Worm (Caenorhabditis elegans): ENCODE measurements around the gene T28D6.6.

Gene T28D6.6

ce11 chrIII:11359422-11359821 is 16.5 kb upstream of the T28D6.6 start:
- TF ChIP-seq hmg-4 (GFP tag; optimal IDR thresholded peaks at IDR 0.05) (no peak), flt-1 (GFP tag; IDR thresholded peaks at IDR 0.05) (no peak), hnd-1 (tag; optimal IDR thresholded peaks at IDR 0.05) (no peak), scrt-1 (GFP tag; IDR thresholded peaks at IDR 0.05) (no peak), tra-4 (tag; optimal IDR thresholded peaks at IDR 0.05) (no peak), aly-1 (tag; optimal IDR thresholded peaks at IDR 0.05) (no peak), hmbx-1 (tag; optimal IDR thresholded peaks at IDR 0.05) (no peak), ets-7 (tag; optimal IDR thresholded peaks at IDR 0.05) (no peak), ama-1 (optimal IDR thresholded peaks at IDR 0.05) (no peak), B0310.2 (tag; optimal IDR thresholded peaks at IDR 0.05) (no peak), pes-1 (GFP tag; IDR thresholded peaks at IDR 0.05) (no peak), ceh-36 (tag; optimal IDR thresholded peaks at IDR 0.05) (no peak)

- no peak for TF ChIP-seq F13C5.2 (tag; optimal IDR thresholded peaks at IDR 0.05)
- TF ChIP-seq ceh-36 (tag; optimal IDR thresholded peaks at IDR 0.05) = no peak
- no peak for TF ChIP-seq ceh-13 (GFP tag; optimal IDR thresholded peaks at IDR 0.05)
- TF ChIP-seq tra-4 (tag; optimal IDR thresholded peaks at IDR 0.05) = no peak
- no peak for TF ChIP-seq tbx-11 (GFP tag; IDR thresholded peaks at IDR 0.05)
- TF ChIP-seq hmg-4 (GFP tag; optimal IDR thresholded peaks at IDR 0.05) = no peak
- TF ChIP-seq B0310.2 (tag; optimal IDR thresholded peaks at IDR 0.05) = no peak
- no peak for TF ChIP-seq aly-1 (tag; optimal IDR thresholded peaks at IDR 0.05)
- no peak for TF ChIP-seq scrt-1 (GFP tag; IDR thresholded peaks at IDR 0.05)
- no peak for TF ChIP-seq pes-1 (GFP tag; IDR thresholded peaks at IDR 0.05)
Measured at ce11 chrIII:11358273-11358672, 15.4 kb upstream of the T28D6.6 start.

- TF ChIP-seq F13C5.2 (tag; optimal IDR thresholded peaks at IDR 0.05) (no peak), hmbx-1 (tag; optimal IDR thresholded peaks at IDR 0.05) (no peak), ceh-13 (GFP tag; optimal IDR thresholded peaks at IDR 0.05) (no peak), tbx-11 (GFP tag; IDR thresholded peaks at IDR 0.05) (no peak), tra-4 (tag; optimal IDR thresholded peaks at IDR 0.05) (no peak), scrt-1 (GFP tag; IDR thresholded peaks at IDR 0.05) (no peak), tbx-37 (GFP tag; conservative IDR thresholded peaks at IDR 0.05) (no peak), pes-1 (GFP tag; IDR thresholded peaks at IDR 0.05) (no peak), flt-1 (GFP tag; IDR thresholded peaks at IDR 0.05) (no peak), hnd-1 (tag; optimal IDR thresholded peaks at IDR 0.05) (no peak), hmg-4 (GFP tag; optimal IDR thresholded peaks at IDR 0.05) (no peak), ets-7 (tag; optimal IDR thresholded peaks at IDR 0.05) (no peak), ama-1 (optimal IDR thresholded peaks at IDR 0.05) (no peak), sea-1 (GFP tag; conservative IDR thresholded peaks at IDR 0.05) (no peak), ceh-36 (tag; optimal IDR thresholded peaks at IDR 0.05) (no peak)
Measured at ce11 chrIII:11357418-11357817, 14.5 kb upstream of the T28D6.6 start.

- no peak for TF ChIP-seq tbx-37 (GFP tag; conservative IDR thresholded peaks at IDR 0.05)
- no peak for TF ChIP-seq hnd-1 (tag; optimal IDR thresholded peaks at IDR 0.05)
Measured at ce11 chrIII:11355758-11356323, 12.9 kb upstream of the T28D6.6 start.

- TF ChIP-seq sea-1 (GFP tag; conservative IDR thresholded peaks at IDR 0.05) = no peak
- no peak for TF ChIP-seq ama-1 (optimal IDR thresholded peaks at IDR 0.05)
- no peak for TF ChIP-seq hnd-1 (tag; optimal IDR thresholded peaks at IDR 0.05)
- TF ChIP-seq tra-4 (tag; optimal IDR thresholded peaks at IDR 0.05) = no peak
- TF ChIP-seq scrt-1 (GFP tag; IDR thresholded peaks at IDR 0.05) = no peak
- no peak for TF ChIP-seq hmg-4 (GFP tag; optimal IDR thresholded peaks at IDR 0.05)
- TF ChIP-seq ceh-36 (tag; optimal IDR thresholded peaks at IDR 0.05) = no peak
- no peak for TF ChIP-seq F13C5.2 (tag; optimal IDR thresholded peaks at IDR 0.05)
- TF ChIP-seq ets-7 (tag; optimal IDR thresholded peaks at IDR 0.05) = no peak
- TF ChIP-seq ceh-13 (GFP tag; optimal IDR thresholded peaks at IDR 0.05) = no peak
- peak; percentile 17; the same call in 1 of the 2 replicates for TF ChIP-seq tbx-11 (GFP tag; IDR thresholded peaks at IDR 0.05)
- TF ChIP-seq hmbx-1 (tag; optimal IDR thresholded peaks at IDR 0.05) = no peak
- 0 out of 2 replicates have a peak, but pooled peaks have one; percentile 8 for TF ChIP-seq flt-1 (GFP tag; IDR thresholded peaks at IDR 0.05)
- peak; percentile 66; the same call in 1 of the 2 replicates for TF ChIP-seq pes-1 (GFP tag; IDR thresholded peaks at IDR 0.05)
- TF ChIP-seq B0310.2 (tag; optimal IDR thresholded peaks at IDR 0.05) = no peak
- TF ChIP-seq tbx-37 (GFP tag; conservative IDR thresholded peaks at IDR 0.05) = 0 out of 2 replicates have a peak, but pooled peaks have one; percentile 41
- TF ChIP-seq aly-1 (tag; optimal IDR thresholded peaks at IDR 0.05) = no peak
Measured at ce11 chrIII:11353499-11353898, 10.6 kb upstream of the T28D6.6 start.

- TF ChIP-seq aly-1 (tag; optimal IDR thresholded peaks at IDR 0.05) (no peak), ceh-13 (GFP tag; optimal IDR thresholded peaks at IDR 0.05) (no peak), tbx-11 (GFP tag; IDR thresholded peaks at IDR 0.05) (peak; percentile 57; the same call in 1 of the 2 replicates), F13C5.2 (tag; optimal IDR thresholded peaks at IDR 0.05) (no peak), ama-1 (optimal IDR thresholded peaks at IDR 0.05) (no peak), pes-1 (GFP tag; IDR thresholded peaks at IDR 0.05) (peak; percentile 63), ceh-36 (tag; optimal IDR thresholded peaks at IDR 0.05) (no peak), ets-7 (tag; optimal IDR thresholded peaks at IDR 0.05) (no peak), tra-4 (tag; optimal IDR thresholded peaks at IDR 0.05) (no peak), hnd-1 (tag; optimal IDR thresholded peaks at IDR 0.05) (no peak), flt-1 (GFP tag; IDR thresholded peaks at IDR 0.05) (peak; percentile 45; the same call in 1 of the 2 replicates)
Measured at ce11 chrIII:11352840-11353239, 9.9 kb upstream of the T28D6.6 start.

ce11 chrIII:11350107-11350826 is 7.4 kb upstream of the T28D6.6 start:
- TF ChIP-seq flt-1 (GFP tag; IDR thresholded peaks at IDR 0.05) = no peak
- no peak for TF ChIP-seq scrt-1 (GFP tag; IDR thresholded peaks at IDR 0.05)
- TF ChIP-seq ceh-13 (GFP tag; optimal IDR thresholded peaks at IDR 0.05) = no peak
- TF ChIP-seq B0310.2 (tag; optimal IDR thresholded peaks at IDR 0.05) = no peak
- no peak for TF ChIP-seq ets-7 (tag; optimal IDR thresholded peaks at IDR 0.05)
- no peak for TF ChIP-seq sea-1 (GFP tag; conservative IDR thresholded peaks at IDR 0.05)
- no peak for TF ChIP-seq aly-1 (tag; optimal IDR thresholded peaks at IDR 0.05)
- no peak for TF ChIP-seq hnd-1 (tag; optimal IDR thresholded peaks at IDR 0.05)
- TF ChIP-seq ama-1 (optimal IDR thresholded peaks at IDR 0.05) = no peak
- TF ChIP-seq hmbx-1 (tag; optimal IDR thresholded peaks at IDR 0.05) = no peak
- no peak for TF ChIP-seq tbx-37 (GFP tag; conservative IDR thresholded peaks at IDR 0.05)
- TF ChIP-seq F13C5.2 (tag; optimal IDR thresholded peaks at IDR 0.05) = no peak
- no peak for TF ChIP-seq tra-4 (tag; optimal IDR thresholded peaks at IDR 0.05)

Measured in whole organism, early embryonic.